Fruit fly (Drosophila melanogaster) ovary, adult (tissue): ENCODE data around the gene pns.

ENCODE experiments used
- CG17801 ChIP-seq: fragments of 200-800 bp; optimal IDR thresholded peaks from 2 replicates; lab custom pipeline; 2019; ENCODE audit warnings: missing biosample characterization, mild to moderate bottlenecking, missing genetic modification characterization, moderate library complexity; ENCODE audit not compliant: partially characterized antibody

pns gene

DNA sequence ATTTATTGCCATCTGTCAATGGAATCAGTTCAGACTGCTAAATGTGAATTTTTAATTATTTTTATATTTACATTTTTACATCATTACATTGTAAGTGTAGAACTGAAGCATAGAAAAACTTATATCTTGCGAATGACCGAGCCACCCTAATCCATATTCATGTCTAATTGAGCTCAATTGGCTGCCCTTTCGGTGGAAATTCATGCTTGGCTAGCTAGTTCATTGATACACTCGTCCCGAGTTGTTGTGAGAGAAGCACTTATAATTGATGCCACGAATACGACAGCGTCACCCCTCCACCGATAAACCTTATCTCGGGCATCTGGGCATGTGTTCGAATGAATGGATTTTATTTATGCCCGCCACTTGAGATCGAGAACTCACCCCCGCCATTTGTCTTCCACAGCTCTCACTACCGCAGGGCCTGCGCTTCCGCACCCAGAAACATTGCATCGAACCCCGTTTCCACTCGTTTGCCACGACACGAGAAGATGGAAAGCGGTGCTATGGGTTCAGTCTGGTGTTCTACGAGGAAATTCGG is 1.4 kb downstream of the pns start:
- no peak for TF ChIP-seq CG17801 (GFP tag; lab: Kevin White, UChicago)

DNA sequence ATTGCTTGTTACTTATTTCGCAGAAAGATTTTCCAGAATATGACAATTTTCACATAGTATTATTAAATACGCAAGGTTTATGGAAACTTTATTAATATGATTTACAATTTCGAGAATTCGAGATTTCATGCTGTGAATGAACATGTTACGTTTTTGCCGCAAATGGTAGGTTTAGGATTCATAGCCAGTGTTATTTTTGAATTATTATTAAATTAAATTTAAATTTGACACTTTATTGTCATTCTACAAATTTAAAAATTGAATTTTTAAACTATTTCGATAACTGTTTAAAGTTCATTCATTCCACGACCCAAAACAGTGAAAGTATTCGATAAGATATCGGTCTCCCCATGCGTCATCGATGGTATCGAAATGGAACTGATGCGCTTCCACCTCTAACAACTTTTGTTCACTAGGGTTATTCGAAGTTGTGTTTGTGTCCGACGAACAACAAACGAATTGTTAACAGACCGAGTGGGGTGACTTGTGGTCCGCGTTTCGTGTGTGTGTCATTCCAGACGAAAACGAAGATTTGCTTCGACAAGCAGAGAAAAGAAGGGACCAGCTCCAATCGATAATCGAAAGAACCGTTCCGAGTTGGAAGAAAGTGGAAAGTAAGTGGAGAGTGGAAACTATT is 8.9 kb downstream of the pns start, which contains the start of the genes CG32313 and Pcyt1:
Gene CG32313, minus strand, starts transcription at position 51 of the 637 bp plus-strand sequence.
Gene Pcyt1, plus strand, starts transcription at position 400 of the 637 bp plus-strand sequence.
- TF ChIP-seq CG17801 (GFP tag; lab: Kevin White, UChicago): peak; percentile 66

DNA sequence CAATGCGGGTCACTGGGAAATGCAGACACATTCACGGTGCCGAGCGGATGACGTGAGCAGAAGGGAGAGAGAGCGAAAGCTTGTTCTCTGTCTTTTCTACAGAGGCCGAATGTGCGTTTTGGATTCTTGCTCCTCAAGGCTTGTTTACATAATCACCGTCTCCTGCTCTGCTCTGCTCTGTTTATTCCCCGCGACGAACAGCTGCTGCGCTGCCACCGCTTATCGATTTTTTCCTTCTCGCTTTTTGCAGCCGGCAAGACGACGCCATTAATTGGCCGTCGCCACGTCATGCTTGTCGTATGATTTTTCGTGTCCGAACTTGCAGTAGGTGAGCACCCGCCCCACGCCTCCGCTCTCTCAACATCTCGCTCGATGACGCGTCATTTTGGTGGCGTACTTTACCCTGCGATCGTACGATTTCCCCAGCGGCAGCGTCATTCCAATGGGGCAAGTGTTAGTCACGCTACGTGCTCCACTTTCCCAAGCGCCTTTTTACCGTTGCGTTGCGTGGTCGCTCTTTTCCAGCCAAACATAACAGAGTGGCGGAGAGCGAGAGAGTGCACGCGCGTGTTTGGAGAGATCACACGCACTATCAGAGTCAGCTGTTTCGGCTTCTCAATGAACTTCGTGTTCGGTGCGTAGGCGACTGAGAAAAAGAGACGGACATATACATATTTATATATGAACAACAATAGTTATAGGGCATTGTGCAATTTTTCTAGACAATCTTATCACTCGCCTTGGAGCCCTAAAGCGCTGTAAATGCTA is 9.6 kb downstream of the pns start:
- peak; percentile 87 for TF ChIP-seq CG17801 (GFP tag; lab: Kevin White, UChicago)

DNA sequence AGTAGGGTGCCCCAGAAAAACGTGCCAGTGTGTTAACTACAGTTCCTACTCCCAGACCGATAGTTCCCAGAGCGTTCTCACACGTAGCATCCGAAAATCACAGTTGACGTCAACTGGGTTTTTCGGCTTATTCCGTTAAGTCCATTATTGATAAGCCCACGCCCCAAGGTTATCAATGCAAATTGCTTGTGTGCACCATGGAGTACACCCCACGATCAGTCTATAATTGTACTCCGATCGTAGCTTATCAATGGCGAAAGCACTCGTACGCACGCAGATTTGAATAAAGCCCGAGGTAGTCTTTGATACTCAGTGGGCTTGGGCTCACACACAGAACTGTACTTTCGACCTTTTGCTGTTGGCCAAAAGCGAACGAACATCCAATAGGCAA is 10.2 kb downstream of the pns start:
- TF ChIP-seq CG17801 (GFP tag; lab: Kevin White, UChicago): no peak

DNA sequence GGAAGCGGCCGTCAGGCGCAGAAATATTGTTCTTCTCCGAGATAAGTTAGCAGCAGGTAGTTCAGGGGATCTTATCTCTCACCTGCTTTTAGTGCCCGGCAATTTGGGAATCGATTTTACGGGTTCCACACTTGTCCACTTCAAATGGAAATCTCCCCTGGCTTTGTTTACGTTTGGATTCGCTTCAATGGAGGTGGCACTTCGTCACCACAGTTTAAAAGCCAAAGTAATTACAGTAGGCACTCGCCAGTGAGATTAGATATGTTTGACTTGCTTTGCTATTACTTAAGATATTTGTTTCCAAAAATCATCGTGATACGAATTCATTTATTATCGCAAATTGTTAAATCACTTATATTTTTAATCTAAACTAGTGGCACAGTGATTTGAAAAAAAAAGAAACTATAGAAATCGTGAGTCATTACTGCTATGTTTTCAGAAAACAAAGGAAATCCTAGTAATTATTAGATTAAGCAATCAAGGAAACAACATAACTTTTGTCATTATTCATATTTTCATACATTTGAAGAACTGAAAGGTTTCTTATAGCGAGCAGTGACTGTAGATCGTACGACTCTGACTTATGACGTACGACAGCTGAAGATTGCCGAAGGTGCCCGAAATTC is 11.5 kb downstream of the pns start:
- TF ChIP-seq CG17801 (GFP tag; lab: Kevin White, UChicago): peak; percentile 72

DNA sequence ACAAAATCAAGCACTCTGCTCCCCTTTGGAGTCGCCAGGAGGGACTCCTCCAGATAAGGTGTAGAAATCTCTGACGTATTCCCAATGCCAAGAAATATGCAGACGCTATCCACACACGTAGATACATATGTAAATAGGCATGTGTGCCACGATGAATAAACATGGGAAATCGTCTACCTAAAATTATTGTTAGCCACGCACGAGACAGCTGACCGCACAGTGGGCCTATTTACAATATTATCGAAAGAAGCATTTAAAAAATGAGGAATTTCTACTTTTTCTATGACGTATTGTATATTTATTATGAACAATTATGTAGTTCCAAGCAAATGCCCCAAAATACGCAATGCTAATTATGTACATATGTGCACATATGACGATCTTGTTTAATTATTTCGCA is 12.2 kb downstream of the pns start:
- TF ChIP-seq CG17801 (GFP tag; lab: Kevin White, UChicago): no peak

DNA sequence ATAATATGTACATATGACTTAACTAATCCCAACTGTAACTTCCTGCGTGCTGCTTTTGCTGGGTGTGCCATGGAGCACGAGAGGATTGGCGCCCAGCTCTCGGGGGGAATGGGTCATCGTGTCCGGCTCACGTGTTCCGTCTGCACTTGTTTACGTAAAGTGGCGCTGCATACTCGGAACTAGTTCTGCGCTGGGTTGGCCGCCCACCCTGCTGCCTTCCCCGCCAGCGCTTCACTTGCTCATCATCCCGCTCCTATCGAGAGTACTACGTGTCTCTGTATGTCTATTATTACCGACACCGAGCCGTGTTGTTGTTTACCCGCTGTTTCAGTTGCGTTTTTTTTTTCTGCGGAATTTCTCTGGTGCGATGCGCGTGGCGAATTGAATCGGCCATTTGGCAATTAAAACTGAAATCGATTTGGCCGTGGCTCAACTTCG is 12.7 kb downstream of the pns start:
- TF ChIP-seq CG17801 (GFP tag; lab: Kevin White, UChicago): no peak

DNA sequence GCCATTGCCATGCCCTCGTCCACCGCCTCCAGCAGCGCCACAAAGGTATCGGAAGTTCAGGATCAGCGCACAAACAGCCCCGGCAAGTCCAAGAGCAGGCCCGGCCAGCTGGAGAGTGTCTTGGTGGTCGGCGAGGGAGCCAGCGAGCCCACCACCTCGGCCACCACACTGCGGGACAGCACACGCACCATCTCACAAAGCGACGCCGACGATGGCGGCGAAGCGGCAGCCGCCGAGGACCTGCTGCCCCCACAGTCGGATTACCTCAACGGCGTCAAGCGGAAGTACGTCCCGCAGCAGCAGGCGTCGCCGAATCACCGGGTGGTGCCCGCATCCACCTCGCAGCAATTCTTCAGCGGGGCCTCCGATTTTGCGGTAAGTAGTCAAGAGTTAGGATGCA is 14.0 kb downstream of the pns start:
- TF ChIP-seq CG17801 (GFP tag; lab: Kevin White, UChicago): no peak

DNA sequence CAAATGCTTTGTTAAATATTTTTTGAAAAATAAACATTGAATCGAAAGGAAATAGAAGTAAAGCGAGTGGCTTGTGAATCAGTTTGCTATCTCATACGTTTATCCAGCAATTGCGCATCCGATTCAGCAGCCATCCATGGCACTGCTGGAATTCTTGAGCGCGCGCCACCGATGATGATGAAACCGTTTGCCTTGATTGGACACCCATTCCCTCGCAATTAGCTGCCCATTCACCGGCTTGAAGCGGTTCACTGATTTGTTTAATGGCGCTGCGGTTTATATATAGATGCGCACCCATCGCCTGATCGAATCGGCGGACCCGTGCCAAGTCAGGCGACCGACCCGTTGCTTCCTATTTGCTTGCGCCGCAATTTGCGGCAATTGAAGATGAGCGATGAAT is 16.3 kb downstream of the pns start, which contains the start of gene Pcyt2:
Gene Pcyt2, plus strand, starts transcription at position 301 of the 400 bp plus-strand sequence.
- no peak for TF ChIP-seq CG17801 (GFP tag; lab: Kevin White, UChicago)

DNA sequence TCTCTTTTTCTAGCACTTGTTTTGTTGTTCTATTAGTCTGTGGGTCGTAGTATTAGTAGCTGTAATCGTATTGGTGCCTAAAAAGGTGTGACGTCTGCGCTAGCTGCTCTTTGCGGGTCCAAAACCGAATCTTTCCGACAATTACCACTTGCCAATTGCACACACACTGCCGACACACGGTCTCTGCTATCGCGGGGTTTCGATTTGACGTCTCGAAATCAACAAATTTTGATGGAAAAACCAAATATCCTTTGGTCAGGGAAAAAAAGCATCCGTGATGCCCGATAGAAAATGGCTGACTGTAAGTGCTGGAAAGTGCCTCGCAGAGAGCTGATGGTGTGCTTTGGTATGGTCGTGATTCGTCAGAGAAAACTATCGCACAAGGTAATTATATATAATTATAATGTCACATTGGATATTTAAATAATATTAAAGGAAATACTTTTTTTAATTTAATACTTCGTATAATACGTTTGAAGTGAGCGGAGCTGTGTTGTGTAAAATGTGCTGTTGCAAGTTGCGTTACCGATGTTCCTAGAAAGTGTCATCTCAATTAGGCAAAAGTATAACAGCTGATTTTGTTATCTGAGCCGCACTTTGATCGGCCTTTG is 21.3 kb downstream of the pns start, which contains the start of the genes Pex10 and CG12099:
Gene Pex10, plus strand, starts transcription at position 51 of the 611 bp plus-strand sequence.
Gene CG12099, minus strand, starts transcription at position 307 of the 611 bp plus-strand sequence.
- TF ChIP-seq CG17801 (GFP tag; lab: Kevin White, UChicago): peak; percentile 85

DNA sequence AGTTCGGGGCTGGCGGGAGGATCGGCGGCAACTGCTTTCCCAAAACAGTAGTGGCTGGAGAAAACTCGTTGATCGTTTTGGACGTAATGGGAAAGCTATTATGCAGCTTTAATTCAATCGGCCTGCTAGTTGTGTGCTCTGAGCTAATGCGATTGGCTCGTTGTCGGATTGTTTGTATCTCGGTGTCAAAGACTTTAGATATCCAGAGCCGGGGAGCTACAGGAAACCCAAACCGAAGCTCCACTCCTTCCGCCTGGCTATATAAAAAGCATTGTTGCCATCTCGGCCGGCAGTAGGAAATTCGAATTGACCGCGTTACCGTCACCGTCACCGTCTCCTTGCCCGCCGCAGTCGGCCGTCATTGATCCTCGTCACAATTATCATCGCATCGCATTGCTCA is 28.2 kb downstream of the pns start, which contains the start of gene CG12003:
Gene CG12003, plus strand, starts transcription at position 301 of the 400 bp plus-strand sequence.
- TF ChIP-seq CG17801 (GFP tag; lab: Kevin White, UChicago): no peak

DNA sequence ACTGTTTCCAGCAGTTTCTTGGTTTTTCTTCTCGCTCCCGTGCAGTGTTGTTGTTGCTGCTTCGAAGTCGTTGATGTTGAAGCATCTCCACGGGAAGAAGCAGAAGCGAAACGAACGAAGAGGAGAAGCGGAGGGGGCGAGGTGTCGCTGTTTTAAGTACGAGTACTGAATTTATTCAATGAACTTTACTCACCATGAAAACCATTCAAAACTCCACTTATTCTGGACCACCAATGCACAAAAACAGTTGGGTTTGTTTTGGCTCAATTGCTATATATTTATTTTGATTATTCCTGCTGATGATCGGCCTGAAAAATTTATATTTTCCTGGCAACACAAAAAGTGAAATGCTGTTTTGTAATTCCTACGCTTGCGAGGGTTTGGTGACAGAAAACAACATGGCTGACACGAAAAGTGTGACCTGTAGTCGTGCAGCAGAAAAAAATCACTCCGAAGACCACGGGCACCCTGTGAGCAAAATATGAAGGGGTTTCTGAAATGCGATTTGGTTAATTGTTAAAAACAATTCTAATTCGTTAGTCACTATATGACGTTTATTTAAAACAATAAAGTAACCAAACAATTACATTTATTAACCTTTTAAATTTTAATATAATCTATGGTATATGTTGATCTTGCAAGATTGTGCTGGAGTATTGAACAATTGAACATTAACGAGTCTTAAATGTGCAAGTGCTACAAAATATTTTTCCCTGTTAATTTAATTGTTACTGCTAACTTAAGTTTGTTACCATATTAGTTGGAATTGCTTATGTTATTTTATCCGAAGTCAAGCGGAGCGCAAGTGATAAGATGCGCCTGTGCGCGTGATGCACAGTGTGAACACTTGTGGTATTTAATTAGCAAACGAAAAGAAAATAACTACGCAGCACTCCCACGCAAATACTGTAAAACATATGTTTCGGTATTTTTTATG is 31.6 kb downstream of the pns start, which contains the start of gene CG7879:
Gene CG7879, minus strand, starts transcription at position 384 of the 937 bp plus-strand sequence.
- no peak for TF ChIP-seq CG17801 (GFP tag; lab: Kevin White, UChicago)
